Fruit fly (Drosophila melanogaster): ENCODE measurements around the gene CG17187.

dm6 chr3R:11214449-11214950 is 17.2 kb downstream of the CG17187 start, which contains the start of gene ZnT86D:
- TF ChIP-seq Sin3A (optimal IDR thresholded peaks at IDR 0.05), result no peak
- TF ChIP-seq psq (optimal IDR thresholded peaks at IDR 0.05), result no peak
- no peak for TF ChIP-seq h (optimal IDR thresholded peaks at IDR 0.05)

All from Kc167 (cell line).